Worm (Caenorhabditis elegans) whole organism, midembryonic: ENCODE measurements around the gene fbxb-26.

Experiments used
- T22C8.4 ChIP-seq: fragments of 200-800 bp; sonication (Bioruptor generic); IDR thresholded peaks from 2 replicates; pipeline ENCODE4 v1.3.6; 2022; ENCODE audit warnings: missing genetic modification characterization, missing compliant biosample characterization
- cog-1 ChIP-seq: sonication (generic microtip); optimal IDR thresholded peaks from 2 replicates; lab custom pipeline; 2016; ENCODE audit warnings: missing genetic modification characterization, missing compliant biosample characterization
- flt-1 ChIP-seq: fragments of 200-800 bp; sonication (Bioruptor generic); IDR thresholded peaks from 2 replicates; pipeline ENCODE4 v1.3.6; 2022; ENCODE audit warnings: missing genetic modification characterization, missing compliant biosample characterization
- klf-2 ChIP-seq: fragments of 200-800 bp; sonication (Bioruptor generic); conservative IDR thresholded peaks from 2 replicates; pipeline ENCODE4 v1.3.6; 2022; ENCODE audit warnings: missing genetic modification reagents, missing genetic modification characterization, missing compliant biosample characterization
- med-1 ChIP-seq: sonication (generic microtip); optimal IDR thresholded peaks from 2 replicates; lab custom pipeline; 2017; ENCODE audit warnings: missing genetic modification characterization, mild to moderate bottlenecking, missing compliant biosample characterization, antibody characterized with exemption, missing genetic modification reagents; ENCODE audit not compliant: insufficient read depth
- ref-1 ChIP-seq: fragments of 200-800 bp; sonication (Bioruptor generic); conservative IDR thresholded peaks from 2 replicates; pipeline ENCODE4 v1.3.6; 2022; ENCODE audit warnings: missing genetic modification reagents, missing genetic modification characterization, missing compliant biosample characterization
- tab-1 ChIP-seq: fragments of 200-800 bp; sonication (Bioruptor generic); IDR thresholded peaks from 2 replicates; pipeline ENCODE4 v1.3.6; 2022; ENCODE audit warnings: missing genetic modification characterization, missing compliant biosample characterization
- ztf-23 ChIP-seq: fragments of 200-800 bp; sonication (Bioruptor generic); IDR thresholded peaks from 2 replicates; pipeline ENCODE4 v1.3.6; 2022; ENCODE audit warnings: missing genetic modification reagents, missing genetic modification characterization, missing compliant biosample characterization
- ztf-29 ChIP-seq: fragments of 200-800 bp; sonication (Bioruptor generic); IDR thresholded peaks from 2 replicates; pipeline ENCODE4 v1.3.6; 2022; ENCODE audit warnings: missing genetic modification reagents, missing genetic modification characterization, missing compliant biosample characterization

fbxb-26 gene

DNA sequence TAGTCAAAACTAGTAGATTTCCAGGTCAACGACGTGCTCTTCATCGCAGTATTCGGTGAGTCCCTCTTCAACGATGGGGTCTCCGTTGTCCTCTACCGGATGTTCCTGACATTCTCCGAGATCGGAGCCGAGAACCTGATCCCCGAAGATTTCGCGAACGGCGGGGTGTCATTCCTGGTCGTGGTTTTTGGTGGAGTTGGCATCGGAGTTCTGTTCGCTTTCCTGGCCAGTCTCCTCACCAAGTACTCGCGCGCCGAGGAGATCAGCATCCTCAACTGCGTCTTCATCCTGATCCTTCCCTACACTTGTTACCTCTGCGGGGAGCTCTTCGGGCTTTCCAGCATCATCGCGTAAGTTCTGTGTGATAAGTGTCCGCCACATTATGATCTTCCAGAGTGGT is 9.6 kb upstream of the fbxb-26 start:
- no peak for TF ChIP-seq med-1
- no peak for TF ChIP-seq klf-2 (GFP tag; lab: Robert Waterston, UW)

- no peak for TF ChIP-seq flt-1 (GFP tag; lab: Robert Waterston, UW)
- no peak for TF ChIP-seq T22C8.4 (GFP tag; lab: Robert Waterston, UW)
- TF ChIP-seq tab-1 (GFP tag; lab: Robert Waterston, UW), result no peak
- TF ChIP-seq cog-1 (tag; lab: Kevin White, UChicago), result no peak
- TF ChIP-seq ztf-23 (GFP tag; lab: Robert Waterston, UW), result no peak
- TF ChIP-seq med-1, result no peak
- no peak for TF ChIP-seq ztf-29 (GFP tag; lab: Robert Waterston, UW)
Observed at ce11 chrII:1676088-1676487, 6.2 kb upstream of the fbxb-26 start, which contains the start of gene fbxb-17. Gene fbxb-17, plus strand, starts transcription at chrII:1676388.

- no peak for TF ChIP-seq flt-1 (GFP tag; lab: Robert Waterston, UW)
- TF ChIP-seq T22C8.4 (GFP tag; lab: Robert Waterston, UW), result no peak
- TF ChIP-seq klf-2 (GFP tag; lab: Robert Waterston, UW), result no peak
- TF ChIP-seq med-1, result no peak
- TF ChIP-seq ztf-23 (GFP tag; lab: Robert Waterston, UW), result no peak
- no peak for TF ChIP-seq ref-1
- no peak for TF ChIP-seq tab-1 (GFP tag; lab: Robert Waterston, UW)
- TF ChIP-seq ztf-29 (GFP tag; lab: Robert Waterston, UW), result no peak
- no peak for TF ChIP-seq cog-1 (tag; lab: Kevin White, UChicago)
Observed at ce11 chrII:1679081-1679480, 3.2 kb upstream of the fbxb-26 start, which contains the start of gene irld-36. Gene irld-36, plus strand, starts transcription at chrII:1679381.

DNA sequence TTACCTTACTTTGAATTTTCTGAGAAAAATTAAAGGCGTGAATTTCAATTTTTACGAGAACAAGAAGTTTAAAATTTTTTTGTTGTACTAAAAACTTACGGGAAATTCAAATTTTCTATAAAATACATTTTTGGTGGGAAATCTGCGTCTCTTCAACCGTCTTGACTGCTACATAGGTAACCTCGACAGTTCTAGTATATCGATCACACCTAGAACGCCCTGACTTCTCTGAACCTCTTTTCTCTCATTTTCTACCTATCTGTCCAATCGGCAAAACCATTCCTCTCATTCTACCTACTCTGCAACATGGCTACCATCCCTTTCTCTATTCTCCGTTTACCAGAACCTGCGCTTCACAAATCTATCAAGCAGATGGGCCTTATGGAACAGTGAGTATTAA is 1.4 kb downstream of the fbxb-26 start, which contains the start of gene fbxb-25:
TSS of gene fbxb-25 (plus strand) at position 301 of the 400 bp plus-strand sequence.
- no peak for TF ChIP-seq T22C8.4 (GFP tag; lab: Robert Waterston, UW)
- no peak for TF ChIP-seq tab-1 (GFP tag; lab: Robert Waterston, UW)
- no peak for TF ChIP-seq flt-1 (GFP tag; lab: Robert Waterston, UW)
- TF ChIP-seq ztf-23 (GFP tag; lab: Robert Waterston, UW), result no peak
- TF ChIP-seq ztf-29 (GFP tag; lab: Robert Waterston, UW), result no peak
- TF ChIP-seq med-1, result no peak
- TF ChIP-seq klf-2 (GFP tag; lab: Robert Waterston, UW), result no peak
- TF ChIP-seq cog-1 (tag; lab: Kevin White, UChicago), result no peak
- TF ChIP-seq ref-1, result no peak

- TF ChIP-seq ztf-23 (GFP tag; lab: Robert Waterston, UW), result no peak
- no peak for TF ChIP-seq cog-1 (tag; lab: Kevin White, UChicago)
- no peak for TF ChIP-seq tab-1 (GFP tag; lab: Robert Waterston, UW)
- no peak for TF ChIP-seq med-1
- no peak for TF ChIP-seq ref-1
Observed at ce11 chrII:1688813-1689212, 6.5 kb downstream of the fbxb-26 start, which contains the start of the genes fbxb-18 and fbxb-19. Gene fbxb-18, minus strand, starts transcription at chrII:1688913. Gene fbxb-19, minus strand, starts transcription at chrII:1689181.

ce11 chrII:1691011-1691410 is 8.7 kb downstream of the fbxb-26 start, which contains the start of gene fbxc-22:
Gene fbxc-22, minus strand, starts transcription at chrII:1691111.
- no peak for TF ChIP-seq cog-1 (tag; lab: Kevin White, UChicago)
- TF ChIP-seq flt-1 (GFP tag; lab: Robert Waterston, UW), result no peak
- no peak for TF ChIP-seq tab-1 (GFP tag; lab: Robert Waterston, UW)
- no peak for TF ChIP-seq ref-1
- no peak for TF ChIP-seq T22C8.4 (GFP tag; lab: Robert Waterston, UW)

DNA sequence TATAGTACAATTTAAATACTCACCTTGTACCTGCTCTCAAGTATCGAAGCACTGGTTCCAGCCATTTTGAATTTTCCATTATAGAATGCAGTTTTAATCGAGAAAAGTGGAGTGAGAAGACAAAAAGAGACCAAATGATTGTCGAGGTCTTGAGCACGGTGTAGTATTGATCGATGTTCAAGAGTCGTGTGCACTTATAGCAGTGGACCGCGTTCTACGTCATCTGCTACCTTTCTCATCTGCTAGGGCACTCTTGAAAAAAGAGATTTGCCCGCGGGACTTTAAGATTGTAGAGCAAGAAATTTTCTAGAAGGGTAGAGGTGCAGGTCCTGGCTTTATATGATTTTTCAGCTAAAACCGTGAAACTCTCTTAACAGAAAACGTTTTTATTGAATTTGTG is 10.5 kb downstream of the fbxb-26 start, which contains the start of gene fbxc-21:
TSS of gene fbxc-21 (minus strand) at position 101 of the 400 bp plus-strand sequence.
- TF ChIP-seq tab-1 (GFP tag; lab: Robert Waterston, UW) (no peak), ref-1 (no peak), flt-1 (GFP tag; lab: Robert Waterston, UW) (no peak), klf-2 (GFP tag; lab: Robert Waterston, UW) (no peak), cog-1 (tag; lab: Kevin White, UChicago) (no peak), ztf-29 (GFP tag; lab: Robert Waterston, UW) (no peak), T22C8.4 (GFP tag; lab: Robert Waterston, UW) (no peak)

DNA sequence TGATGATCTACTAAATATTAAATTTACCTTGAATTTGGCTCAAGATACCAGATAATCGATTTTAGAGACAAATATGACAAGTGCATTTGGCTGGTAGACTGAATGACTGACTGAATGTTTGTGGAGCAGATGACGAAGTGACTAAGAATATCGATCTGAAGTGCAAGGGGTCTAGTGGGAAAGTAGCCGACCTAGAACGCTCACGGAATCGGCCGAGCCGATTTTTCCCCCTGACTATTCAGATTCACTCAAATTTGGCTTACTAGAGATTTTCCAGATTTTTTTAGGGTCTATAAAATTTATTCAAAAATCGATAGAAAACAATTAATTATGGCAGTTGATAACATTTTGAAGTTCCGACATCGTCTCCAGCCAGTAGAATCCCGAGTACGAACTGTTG is 12.2 kb downstream of the fbxb-26 start, which contains the start of gene fbxc-26:
TSS of gene fbxc-26 (minus strand) at position 101 of the 400 bp plus-strand sequence.
- no peak for TF ChIP-seq tab-1 (GFP tag; lab: Robert Waterston, UW)
- no peak for TF ChIP-seq flt-1 (GFP tag; lab: Robert Waterston, UW)
- TF ChIP-seq med-1, result no peak
- TF ChIP-seq cog-1 (tag; lab: Kevin White, UChicago), result no peak
- no peak for TF ChIP-seq T22C8.4 (GFP tag; lab: Robert Waterston, UW)
- TF ChIP-seq klf-2 (GFP tag; lab: Robert Waterston, UW), result no peak

DNA sequence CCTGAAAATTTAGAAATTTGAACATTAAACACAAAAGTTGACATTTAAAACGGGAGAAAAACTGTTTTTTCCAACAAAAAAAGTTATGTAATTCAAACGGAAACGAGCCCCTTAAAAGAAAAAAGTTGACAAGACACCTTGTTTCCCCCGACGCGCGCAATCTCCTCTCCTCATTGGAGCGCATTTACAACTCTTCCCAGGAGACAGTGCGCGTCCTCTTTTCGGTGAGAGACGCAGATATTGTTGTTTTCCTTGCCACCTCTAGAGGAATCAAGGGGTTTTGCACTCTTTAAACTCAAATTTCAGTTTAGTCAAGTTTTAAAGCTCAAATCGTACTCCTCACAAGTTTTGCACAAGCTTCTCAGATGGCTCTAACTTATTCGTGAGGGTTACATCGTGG is 13.5 kb downstream of the fbxb-26 start, which contains the start of gene F58E1.13:
TSS of gene F58E1.13 (minus strand) at position 12 of the 400 bp plus-strand sequence.
- TF ChIP-seq med-1 (no peak), T22C8.4 (GFP tag; lab: Robert Waterston, UW) (no peak), tab-1 (GFP tag; lab: Robert Waterston, UW) (no peak), klf-2 (GFP tag; lab: Robert Waterston, UW) (no peak), cog-1 (tag; lab: Kevin White, UChicago) (no peak), ztf-23 (GFP tag; lab: Robert Waterston, UW) (no peak), ref-1 (no peak), ztf-29 (GFP tag; lab: Robert Waterston, UW) (no peak), flt-1 (GFP tag; lab: Robert Waterston, UW) (no peak)

DNA sequence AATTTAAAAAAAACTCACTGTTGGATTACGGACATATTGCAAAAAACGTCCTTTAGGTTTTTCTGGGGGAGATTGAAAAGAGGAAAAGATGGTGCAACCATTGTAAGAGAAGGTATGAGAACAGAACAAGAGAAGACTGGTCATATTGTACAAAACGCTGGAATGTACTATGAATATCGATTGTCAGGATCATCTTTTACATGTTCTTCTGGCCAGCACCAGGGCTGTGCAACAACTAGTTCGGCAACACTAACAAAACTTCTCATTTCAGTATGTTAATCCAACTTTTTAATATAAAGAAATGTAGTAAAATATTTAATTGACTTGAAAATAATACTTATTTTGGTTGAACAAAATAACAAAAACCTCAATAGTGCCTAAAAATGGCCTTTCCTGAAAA is 21.0 kb downstream of the fbxb-26 start, which contains the start of gene fbxb-47:
TSS of gene fbxb-47 (minus strand) at position 101 of the 400 bp plus-strand sequence.
- no peak for TF ChIP-seq tab-1 (GFP tag; lab: Robert Waterston, UW)
- TF ChIP-seq ref-1, result no peak
- TF ChIP-seq flt-1 (GFP tag; lab: Robert Waterston, UW), result no peak
- TF ChIP-seq ztf-23 (GFP tag; lab: Robert Waterston, UW), result no peak
- no peak for TF ChIP-seq ztf-29 (GFP tag; lab: Robert Waterston, UW)
- no peak for TF ChIP-seq T22C8.4 (GFP tag; lab: Robert Waterston, UW)
- no peak for TF ChIP-seq cog-1 (tag; lab: Kevin White, UChicago)
- TF ChIP-seq klf-2 (GFP tag; lab: Robert Waterston, UW), result no peak
- no peak for TF ChIP-seq med-1
